Worm (Caenorhabditis elegans) whole organism, L4/young adult: ENCODE measurements around the gene Y57E12B.4.

Experiments
- dao-5 ChIP-seq: sonication (generic microtip); optimal IDR thresholded peaks from 2 replicates; lab custom pipeline; 2016; ENCODE audit warnings: missing genotype, missing genetic modification characterization, moderate library complexity, missing compliant biosample characterization
- him-1 ChIP-seq: sonication (generic microtip); optimal IDR thresholded peaks from 2 replicates; lab custom pipeline; 2016; ENCODE audit warnings: missing genotype, missing genetic modification reagents, missing genetic modification characterization, missing compliant biosample characterization

DNA sequence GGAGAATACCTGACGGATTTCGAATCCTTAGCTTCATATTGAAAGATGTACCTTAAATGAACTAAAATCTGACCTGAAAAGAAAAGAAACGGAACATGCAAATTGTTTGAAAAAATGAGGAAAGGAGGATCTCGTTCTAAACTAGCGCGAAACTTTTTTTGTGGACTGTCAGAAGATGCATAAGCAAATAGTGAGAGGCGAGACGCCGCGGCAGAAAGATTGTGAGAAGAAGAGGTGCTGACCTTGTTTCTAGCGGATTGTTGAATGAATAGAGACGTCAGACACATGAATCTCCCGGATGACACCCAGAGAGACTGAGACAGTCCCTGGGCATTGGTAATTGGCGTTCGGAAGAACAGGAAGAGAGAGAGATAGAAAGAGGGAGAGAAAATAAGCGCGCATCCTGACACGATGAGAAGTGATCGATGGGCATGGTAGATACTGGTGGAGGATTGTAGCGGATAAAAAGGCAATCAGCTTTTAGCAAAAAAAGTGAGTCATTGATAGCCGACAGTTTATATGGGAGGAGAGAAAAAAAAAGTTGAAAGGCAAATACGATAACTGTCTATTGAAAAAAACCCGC, 22.7 kb upstream of the Y57E12B.4 start, which contains the start of gene ptr-15:
- TF ChIP-seq dao-5 (tag; lab: Kevin White, UChicago) (no peak), him-1 (tag; lab: Kevin White, UChicago) (no peak)
